Worm (Caenorhabditis elegans) whole organism, L4 larva: ENCODE results near the gene comt-5.
A peak's percentile ranks its signal among the peaks of the same experiment; 100 is the strongest.

Source experiments
- D1046.2 ChIP-seq: fragments of 200-800 bp; sonication (Bioruptor generic); IDR thresholded peaks from 2 replicates; pipeline ENCODE4 v1.3.6; 2022; ENCODE audit warnings: missing genetic modification characterization, missing compliant biosample characterization
- T20F7.1 ChIP-seq: fragments of 200-800 bp; sonication (Bioruptor generic); optimal IDR thresholded peaks from 2 replicates; lab custom pipeline; 2018; ENCODE audit warnings: mild to moderate bottlenecking, missing genetic modification characterization, missing compliant biosample characterization
- Y48G9A.11 ChIP-seq: fragments of 200-800 bp; sonication (Bioruptor generic); IDR thresholded peaks from 2 replicates; pipeline ENCODE4 v1.3.6; 2022; ENCODE audit warnings: missing genetic modification reagents, missing genetic modification characterization, missing compliant biosample characterization
- ZK546.5 ChIP-seq, 2 experiments: sonication (generic microtip); optimal IDR thresholded peaks; 2 replicates each; lab custom pipeline; 2017; ENCODE audit warnings: missing biosample characterization in 2 of 2, missing genetic modification characterization in 2 of 2
- ceh-28 ChIP-seq: fragments of 150-350 bp; optimal IDR thresholded peaks from 2 replicates; lab custom pipeline; 2014; ENCODE audit warnings: missing biosample characterization, missing genetic modification reagents, missing genetic modification characterization
- ceh-44 ChIP-seq: fragments of 200-800 bp; sonication (Bioruptor generic); IDR thresholded peaks from 2 replicates; pipeline ENCODE4 v1.3.6; 2022; ENCODE audit warnings: missing genetic modification reagents, missing genetic modification characterization, missing compliant biosample characterization
- cey-2 ChIP-seq: sonication (generic microtip); optimal IDR thresholded peaks from 3 replicates; lab custom pipeline; 2017; ENCODE audit warnings: missing genetic modification characterization, mild to moderate bottlenecking, missing compliant biosample characterization, antibody characterized with exemption, borderline replicate concordance; ENCODE audit not compliant: insufficient read depth
- daf-12 ChIP-seq: fragments of 150-350 bp; optimal IDR thresholded peaks from 2 replicates; lab custom pipeline; 2014; ENCODE audit warnings: missing biosample characterization, missing genetic modification reagents, missing genetic modification characterization
- daf-16 ChIP-seq, 3 experiments: sonication (generic microtip); optimal IDR thresholded peaks; 2 replicates each; lab custom pipeline; 2016 to 2017; ENCODE audit warnings: missing genetic modification characterization in 3 of 3, missing genetic modification reagents in 3 of 3, mild to moderate bottlenecking in 2 of 3, missing compliant biosample characterization in 2 of 3, missing biosample characterization in 1 of 3, moderate library complexity in 1 of 3
- dmd-6 ChIP-seq: fragments of 200-800 bp; sonication (Bioruptor generic); IDR thresholded peaks from 2 replicates; pipeline ENCODE4 v1.3.6; 2022; ENCODE audit warnings: missing genetic modification reagents, missing genetic modification characterization, missing compliant biosample characterization
- duxl-1 ChIP-seq: sonication (generic microtip); optimal IDR thresholded peaks from 2 replicates; lab custom pipeline; 2016; ENCODE audit warnings: mild to moderate bottlenecking, missing genetic modification characterization, moderate library complexity, missing compliant biosample characterization; ENCODE audit not compliant: poor library complexity
- dve-1 ChIP-seq: sonication (generic microtip); optimal IDR thresholded peaks from 2 replicates; lab custom pipeline; 2017; ENCODE audit warnings: antibody characterized with exemption, mild to moderate bottlenecking, missing genetic modification characterization, missing compliant biosample characterization; ENCODE audit not compliant: insufficient read depth
- egl-27 ChIP-seq: sonication (generic microtip); optimal IDR thresholded peaks from 3 replicates; lab custom pipeline; 2017; ENCODE audit warnings: missing biosample characterization, missing genetic modification reagents, missing genetic modification characterization
- egl-43 ChIP-seq: fragments of 200-800 bp; sonication (Bioruptor generic); IDR thresholded peaks from 2 replicates; pipeline ENCODE4 v1.3.6; 2022; ENCODE audit warnings: missing genetic modification reagents, missing genetic modification characterization, missing compliant biosample characterization
- fos-1 ChIP-seq: fragments of 150-350 bp; optimal IDR thresholded peaks from 2 replicates; lab custom pipeline; 2014; ENCODE audit warnings: missing biosample characterization, missing genetic modification characterization
- hif-1 ChIP-seq, 2 experiments: sonication (generic microtip); optimal IDR thresholded peaks; 2 replicates each; lab custom pipeline; 2016 to 2017; ENCODE audit warnings: missing compliant biosample characterization in 2 of 2, missing genetic modification characterization in 2 of 2, missing genetic modification reagents in 2 of 2, missing genotype in 2 of 2, mild to moderate bottlenecking in 1 of 2
- hlh-11 ChIP-seq: fragments of 200-800 bp; sonication (Bioruptor generic); optimal IDR thresholded peaks from 2 replicates; lab custom pipeline; 2018; ENCODE audit warnings: mild to moderate bottlenecking, missing genetic modification characterization, missing compliant biosample characterization
- hlh-30 ChIP-seq: sonication (generic microtip); optimal IDR thresholded peaks from 2 replicates; lab custom pipeline; 2017; ENCODE audit warnings: antibody characterized with exemption, mild to moderate bottlenecking, missing genetic modification characterization, missing compliant biosample characterization; ENCODE audit not compliant: insufficient read depth
- hmg-1.1 ChIP-seq: fragments of 200-800 bp; sonication (Bioruptor generic); IDR thresholded peaks from 2 replicates; pipeline ENCODE4 v1.3.6; 2022; ENCODE audit warnings: missing genetic modification reagents, missing genetic modification characterization, missing compliant biosample characterization
- lim-7 ChIP-seq: fragments of 200-800 bp; sonication (Bioruptor generic); IDR thresholded peaks from 2 replicates; pipeline ENCODE4 v1.3.6; 2022; ENCODE audit warnings: missing genetic modification characterization, missing compliant biosample characterization
- lin-1 ChIP-seq: fragments of 200-800 bp; sonication (Bioruptor generic); IDR thresholded peaks from 2 replicates; pipeline ENCODE4 v1.3.6; 2022; ENCODE audit warnings: missing genetic modification reagents, missing genetic modification characterization, missing compliant biosample characterization
- lin-38 ChIP-seq: fragments of 200-800 bp; sonication (Bioruptor generic); IDR thresholded peaks from 2 replicates; pipeline ENCODE4 v1.3.6; 2022; ENCODE audit warnings: missing genetic modification reagents, missing genetic modification characterization, missing compliant biosample characterization
- lsy-2 ChIP-seq, 2 experiments: fragments of 150-350 bp in 1 of 2; sonication (generic microtip) in 1 of 2; optimal IDR thresholded peaks; 2 replicates each; lab custom pipeline; 2014 to 2017; ENCODE audit warnings: missing biosample characterization in 2 of 2, missing genetic modification characterization in 2 of 2
- mdt-29 ChIP-seq: fragments of 200-800 bp; sonication (Bioruptor generic); IDR thresholded peaks from 2 replicates; pipeline ENCODE4 v1.3.6; 2022; ENCODE audit warnings: missing genetic modification reagents, missing genetic modification characterization, missing compliant biosample characterization
- mep-1 ChIP-seq: fragments of 150-350 bp; sonication (generic microtip); optimal IDR thresholded peaks from 3 replicates; lab custom pipeline; 2014; ENCODE audit warnings: missing biosample characterization, missing genetic modification characterization
- mes-2 ChIP-seq: sonication (generic microtip); optimal IDR thresholded peaks from 2 replicates; lab custom pipeline; 2016; ENCODE audit warnings: missing genotype, mild to moderate bottlenecking, missing genetic modification characterization, missing compliant biosample characterization; ENCODE audit not compliant: poor library complexity, severe bottlenecking
- mxl-2 ChIP-seq: fragments of 200-800 bp; sonication (Bioruptor generic); conservative IDR thresholded peaks from 2 replicates; pipeline ENCODE4 v1.3.6; 2022; ENCODE audit warnings: missing genetic modification reagents, missing genetic modification characterization, missing compliant biosample characterization
- mxl-3 ChIP-seq: fragments of 200-800 bp; sonication (Bioruptor generic); optimal IDR thresholded peaks from 2 replicates; lab custom pipeline; 2018; ENCODE audit warnings: mild to moderate bottlenecking, missing genetic modification characterization, missing compliant biosample characterization
- nhr-11 ChIP-seq: fragments of 150-350 bp; optimal IDR thresholded peaks from 2 replicates; lab custom pipeline; 2014; ENCODE audit warnings: missing biosample characterization, missing genetic modification characterization
- nhr-28 ChIP-seq: fragments of 150-350 bp; optimal IDR thresholded peaks from 2 replicates; lab custom pipeline; 2014; ENCODE audit warnings: missing biosample characterization, missing genetic modification characterization
- nhr-41 ChIP-seq: fragments of 200-800 bp; sonication (Bioruptor generic); IDR thresholded peaks from 2 replicates; pipeline ENCODE4 v1.3.6; 2022; ENCODE audit warnings: missing genetic modification reagents, missing genetic modification characterization, missing compliant biosample characterization
- nhr-42 ChIP-seq: fragments of 200-800 bp; sonication (Bioruptor generic); IDR thresholded peaks from 2 replicates; pipeline ENCODE4 v1.3.6; 2022; ENCODE audit warnings: missing genetic modification characterization, missing compliant biosample characterization
- nhr-76 ChIP-seq: fragments of 150-350 bp; optimal IDR thresholded peaks from 2 replicates; lab custom pipeline; 2014; ENCODE audit warnings: missing biosample characterization, missing genetic modification characterization
- php-3 ChIP-seq: fragments of 200-800 bp; sonication (Bioruptor generic); IDR thresholded peaks from 2 replicates; pipeline ENCODE4 v1.3.6; 2022; ENCODE audit warnings: missing genetic modification reagents, missing genetic modification characterization, missing compliant biosample characterization
- pqm-1 ChIP-seq: sonication (generic microtip); optimal IDR thresholded peaks from 2 replicates; lab custom pipeline; 2017; ENCODE audit warnings: missing biosample characterization, missing genetic modification characterization
- saeg-2 ChIP-seq: fragments of 200-800 bp; sonication (Bioruptor generic); IDR thresholded peaks from 2 replicates; pipeline ENCODE4 v1.3.6; 2022; ENCODE audit warnings: missing genetic modification reagents, missing genetic modification characterization, missing compliant biosample characterization
- sdz-12 ChIP-seq: fragments of 200-800 bp; sonication (Bioruptor generic); optimal IDR thresholded peaks from 2 replicates; lab custom pipeline; 2018; ENCODE audit warnings: mild to moderate bottlenecking, missing genetic modification characterization, missing compliant biosample characterization
- snpc-4 ChIP-seq: fragments of 150-350 bp; optimal IDR thresholded peaks from 2 replicates; lab custom pipeline; 2014; ENCODE audit warnings: missing biosample characterization, missing genetic modification characterization
- spr-1 ChIP-seq: sonication (generic microtip); optimal IDR thresholded peaks from 2 replicates; lab custom pipeline; 2016; ENCODE audit warnings: mild to moderate bottlenecking, missing genetic modification characterization, missing compliant biosample characterization
- unc-130 ChIP-seq: sonication (generic microtip); optimal IDR thresholded peaks from 2 replicates; lab custom pipeline; 2016; ENCODE audit warnings: missing genetic modification reagents, missing genetic modification characterization, missing compliant biosample characterization
- unc-62 ChIP-seq, 3 experiments: fragments of 150-350 bp in 1 of 3; sonication (generic microtip); optimal IDR thresholded peaks in 2 of 3; peaks in 1 of 3; 1 replicate in 1 of 3; 2 replicates in 2 of 3; lab custom pipeline; 2014 to 2017; ENCODE audit warnings: missing biosample characterization in 3 of 3, missing genetic modification characterization in 3 of 3, missing genetic modification reagents in 3 of 3, missing genotype in 1 of 3
- zag-1 ChIP-seq: fragments of 150-350 bp; optimal IDR thresholded peaks from 2 replicates; lab custom pipeline; 2014; ENCODE audit warnings: missing biosample characterization, missing genetic modification characterization
- zip-2 ChIP-seq: fragments of 150-350 bp; optimal IDR thresholded peaks from 2 replicates; lab custom pipeline; 2014; ENCODE audit warnings: missing biosample characterization, missing genetic modification characterization

Gene comt-5

DNA sequence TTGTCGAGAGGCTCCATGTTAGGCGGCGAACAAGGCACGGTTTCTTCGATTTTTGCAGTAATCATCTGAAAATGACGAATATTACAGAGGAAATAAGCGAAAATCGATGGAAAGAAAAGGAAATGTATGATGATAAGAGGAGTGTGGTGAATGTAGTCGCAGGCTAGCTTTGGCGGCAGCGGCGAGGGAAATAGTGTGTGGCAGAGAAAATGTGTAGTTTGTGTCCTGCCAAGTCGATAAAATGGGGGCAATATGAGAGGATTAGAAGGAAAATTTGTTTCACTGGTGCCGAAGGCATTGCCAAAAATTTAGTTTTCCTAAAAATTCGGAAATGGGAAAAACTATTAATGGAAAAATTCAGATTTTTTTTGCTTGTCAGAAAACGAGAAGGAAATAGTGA is 13.4 kb upstream of the comt-5 start, which contains the start of gene nhr-86:
TSS of gene nhr-86 (minus strand) at position 71 of the 400 bp plus-strand sequence.
- no peak for TF ChIP-seq duxl-1 (tag; lab: Kevin White, UChicago)
- no peak for TF ChIP-seq unc-130 (GFP tag; lab: Kevin White, UChicago)
- TF ChIP-seq dmd-6 (GFP tag; lab: Robert Waterston, UW), result peak; percentile 16; the same call in 1 of the 2 replicates
- no peak for TF ChIP-seq cey-2 (tag; lab: Kevin White, UChicago)
- no peak for TF ChIP-seq lin-38 (GFP tag; lab: Robert Waterston, UW)
- TF ChIP-seq fos-1 (tag; lab: Kevin White, UChicago), result no peak
- peak in 1 of 2 experiments; percentile 33 for TF ChIP-seq unc-62 (GFP tag; optimal IDR thresholded peaks at IDR 0.05 in 1 of 2; lab: Kevin White, UChicago)
- no peak for TF ChIP-seq unc-62 (tag; optimal IDR thresholded peaks at IDR 0.05; lab: Kevin White, UChicago)
- TF ChIP-seq egl-27 (tag; lab: Kevin White, UChicago), result no peak
- no peak for TF ChIP-seq snpc-4 (tag; lab: Kevin White, UChicago)
- no peak for TF ChIP-seq T20F7.1
- peak; percentile 19 for TF ChIP-seq pqm-1 (tag; lab: Kevin White, UChicago)
- TF ChIP-seq mxl-3 (GFP tag; lab: Kevin White, UChicago), result no peak
- TF ChIP-seq nhr-42 (GFP tag; lab: Robert Waterston, UW), result no peak
- TF ChIP-seq hlh-11 (tag; lab: Kevin White, UChicago), result peak; percentile 25
- peak in 1 of 2 experiments; percentile 12 for TF ChIP-seq hif-1 (tag; optimal IDR thresholded peaks at IDR 0.05; lab: Kevin White, UChicago)
- TF ChIP-seq daf-12 (tag; lab: Kevin White, UChicago), result no peak
- TF ChIP-seq ceh-28, result no peak
- TF ChIP-seq nhr-76 (tag; lab: Kevin White, UChicago), result no peak
- no peak for TF ChIP-seq daf-16 (GFP tag; optimal IDR thresholded peaks at IDR 0.05; lab: Kevin White, UChicago)
- peak; percentile 7 for TF ChIP-seq daf-16 (tag; optimal IDR thresholded peaks at IDR 0.05; lab: Kevin White, UChicago)
- TF ChIP-seq D1046.2 (GFP tag; lab: Robert Waterston, UW), result no peak
- no peak for TF ChIP-seq ZK546.5 (tag; optimal IDR thresholded peaks at IDR 0.05; lab: Kevin White, UChicago)
- TF ChIP-seq dve-1 (tag; lab: Kevin White, UChicago), result peak; percentile 10
- TF ChIP-seq lin-1 (GFP tag; lab: Robert Waterston, UW), result no peak
- TF ChIP-seq zip-2, result no peak
- TF ChIP-seq egl-43 (GFP tag; lab: Robert Waterston, UW), result no peak
- TF ChIP-seq mep-1, result peak; percentile 3
- TF ChIP-seq nhr-28, result peak; percentile 99
- TF ChIP-seq php-3, result no peak
- no peak for TF ChIP-seq spr-1
- no peak for TF ChIP-seq lim-7 (GFP tag; lab: Robert Waterston, UW)
- TF ChIP-seq Y48G9A.11 (GFP tag; lab: Robert Waterston, UW), result no peak
- TF ChIP-seq nhr-41 (GFP tag; lab: Robert Waterston, UW), result no peak
- peak; percentile 13 for TF ChIP-seq mes-2
- 0 out of 2 replicates have a peak, but pooled peaks have one; percentile 12 for TF ChIP-seq hmg-1.1 (GFP tag; lab: Robert Waterston, UW)

DNA sequence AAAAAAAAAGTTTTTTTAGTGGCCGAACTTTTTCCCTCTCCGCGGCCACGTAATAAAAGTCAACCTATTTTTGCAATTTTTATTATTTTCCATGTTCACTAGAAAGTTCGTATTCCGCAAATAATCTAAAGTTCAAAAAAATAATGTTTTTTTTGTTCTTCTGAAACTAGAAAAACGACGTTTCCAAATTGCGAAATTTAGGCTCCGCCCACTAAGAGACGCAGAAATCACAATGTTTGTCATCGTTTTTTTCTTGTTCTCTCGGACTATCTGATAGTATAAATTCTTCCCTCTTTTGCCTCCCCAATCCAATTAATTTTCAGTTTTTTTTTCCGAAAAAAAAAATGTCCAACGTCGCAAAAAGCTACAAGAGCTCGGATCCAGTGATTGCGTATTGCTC is 3.9 kb upstream of the comt-5 start, which contains the start of gene comt-3:
TSS of gene comt-3 (plus strand) at position 214 of the 400 bp plus-strand sequence.
- TF ChIP-seq hlh-30 (tag; lab: Kevin White, UChicago) (no peak), lsy-2 (tag; optimal IDR thresholded peaks at IDR 0.05; lab: Kevin White, UChicago) (no peak), ceh-44 (no peak), nhr-41 (GFP tag; lab: Robert Waterston, UW) (no peak), sdz-12 (GFP tag; lab: Kevin White, UChicago) (no peak), nhr-11 (tag; lab: Kevin White, UChicago) (no peak), saeg-2 (GFP tag; lab: Robert Waterston, UW) (no peak), nhr-28 (peak; percentile 30), mdt-29 (GFP tag; lab: Robert Waterston, UW) (no peak), mxl-2 (no peak), zag-1 (tag; lab: Kevin White, UChicago) (no peak), lim-7 (GFP tag; lab: Robert Waterston, UW) (no peak), pqm-1 (tag; lab: Kevin White, UChicago) (peak; percentile 29), fos-1 (tag; lab: Kevin White, UChicago) (no peak)
